Worm (Caenorhabditis elegans) whole organism, L4 larva: ENCODE measurements around the gene nhr-10.

Experiments
- D1046.2 ChIP-seq: fragments of 200-800 bp; sonication (Bioruptor generic); IDR thresholded peaks from 2 replicates; pipeline ENCODE4 v1.3.6; 2022; ENCODE audit warnings: missing genetic modification characterization, missing compliant biosample characterization
- F37D6.2 ChIP-seq: sonication (generic microtip); optimal IDR thresholded peaks from 2 replicates; lab custom pipeline; 2016; ENCODE audit warnings: mild to moderate bottlenecking, missing genetic modification characterization, missing compliant biosample characterization
- F44E2.7 ChIP-seq: fragments of 200-800 bp; sonication (Bioruptor generic); IDR thresholded peaks from 2 replicates; pipeline ENCODE4 v2.1.2; 2022; ENCODE audit warnings: missing genetic modification characterization, missing compliant biosample characterization
- F49E8.2 ChIP-seq: sonication (generic microtip); optimal IDR thresholded peaks from 2 replicates; lab custom pipeline; 2016; ENCODE audit warnings: missing compliant biosample characterization, mild to moderate bottlenecking, missing genetic modification characterization, borderline replicate concordance
- Y105C5A.15 ChIP-seq: fragments of 200-800 bp; sonication (Bioruptor generic); IDR thresholded peaks from 2 replicates; pipeline ENCODE4 v1.3.6; 2022; ENCODE audit warnings: missing genetic modification characterization, missing compliant biosample characterization
- Y5F2A.4 ChIP-seq: fragments of 200-800 bp; sonication (Bioruptor generic); optimal IDR thresholded peaks from 2 replicates; lab custom pipeline; 2018; ENCODE audit warnings: mild to moderate bottlenecking, missing genetic modification characterization, missing compliant biosample characterization
- ZK546.5 ChIP-seq, 2 experiments: sonication (generic microtip); optimal IDR thresholded peaks; 2 replicates each; lab custom pipeline; 2017; ENCODE audit warnings: missing biosample characterization in 2 of 2, missing genetic modification characterization in 2 of 2
- aha-1 ChIP-seq: fragments of 150-350 bp; peaks from one replicate; lab custom pipeline; 2014; ENCODE audit warnings: missing biosample characterization, missing genetic modification characterization
- ama-1 ChIP-seq: fragments of 150-350 bp; optimal IDR thresholded peaks from 2 replicates; lab custom pipeline; 2014; ENCODE audit warnings: inconsistent platforms, mixed read lengths
- arid-1 ChIP-seq: fragments of 200-800 bp; sonication (Bioruptor generic); conservative IDR thresholded peaks from 2 replicates; pipeline ENCODE4 v1.3.6; 2022; ENCODE audit warnings: missing genetic modification reagents, missing genetic modification characterization, missing compliant biosample characterization
- attf-4 ChIP-seq: sonication (generic microtip); optimal IDR thresholded peaks from 3 replicates; lab custom pipeline; 2017; ENCODE audit warnings: missing biosample characterization, missing genetic modification characterization
- ceh-20 ChIP-seq: fragments of 200-800 bp; sonication (Bioruptor generic); IDR thresholded peaks from 2 replicates; pipeline ENCODE4 v1.3.6; 2022; ENCODE audit warnings: missing genetic modification reagents, missing genetic modification characterization, missing compliant biosample characterization
- ceh-44 ChIP-seq: fragments of 200-800 bp; sonication (Bioruptor generic); IDR thresholded peaks from 2 replicates; pipeline ENCODE4 v1.3.6; 2022; ENCODE audit warnings: missing genetic modification reagents, missing genetic modification characterization, missing compliant biosample characterization
- ces-1 ChIP-seq: fragments of 150-350 bp; sonication (generic microtip); optimal IDR thresholded peaks from 4 replicates; lab custom pipeline; 2014; ENCODE audit warnings: missing biosample characterization, missing genetic modification reagents, missing genetic modification characterization
- cey-2 ChIP-seq: sonication (generic microtip); optimal IDR thresholded peaks from 3 replicates; lab custom pipeline; 2017; ENCODE audit warnings: missing genetic modification characterization, mild to moderate bottlenecking, missing compliant biosample characterization, antibody characterized with exemption, borderline replicate concordance; ENCODE audit not compliant: insufficient read depth
- daf-12 ChIP-seq: fragments of 150-350 bp; optimal IDR thresholded peaks from 2 replicates; lab custom pipeline; 2014; ENCODE audit warnings: missing biosample characterization, missing genetic modification reagents, missing genetic modification characterization
- dpl-1 ChIP-seq: fragments of 150-350 bp; optimal IDR thresholded peaks from 2 replicates; lab custom pipeline; 2014; ENCODE audit warnings: missing biosample characterization, missing genetic modification reagents, missing genetic modification characterization
- fos-1 ChIP-seq: fragments of 150-350 bp; optimal IDR thresholded peaks from 2 replicates; lab custom pipeline; 2014; ENCODE audit warnings: missing biosample characterization, missing genetic modification characterization
- gei-8 ChIP-seq: fragments of 200-800 bp; sonication (Bioruptor generic); optimal IDR thresholded peaks from 2 replicates; lab custom pipeline; 2018; ENCODE audit warnings: mild to moderate bottlenecking, missing genetic modification characterization, missing compliant biosample characterization
- hif-1 ChIP-seq, 2 experiments: sonication (generic microtip); optimal IDR thresholded peaks; 2 replicates each; lab custom pipeline; 2016 to 2017; ENCODE audit warnings: missing compliant biosample characterization in 2 of 2, missing genetic modification characterization in 2 of 2, missing genetic modification reagents in 2 of 2, missing genotype in 2 of 2, mild to moderate bottlenecking in 1 of 2
- jun-1 ChIP-seq: fragments of 150-350 bp; optimal IDR thresholded peaks from 2 replicates; lab custom pipeline; 2014; ENCODE audit warnings: missing biosample characterization, missing genetic modification reagents, missing genetic modification characterization
- lin-13 ChIP-seq: fragments of 150-350 bp; optimal IDR thresholded peaks from 2 replicates; lab custom pipeline; 2014; ENCODE audit warnings: missing biosample characterization, missing genetic modification reagents, missing genetic modification characterization
- lin-29 ChIP-seq: fragments of 200-800 bp; sonication (Bioruptor generic); IDR thresholded peaks from 2 replicates; pipeline ENCODE4 v1.3.6; 2022; ENCODE audit warnings: missing genetic modification reagents, missing genetic modification characterization, missing compliant biosample characterization
- lin-38 ChIP-seq: fragments of 200-800 bp; sonication (Bioruptor generic); IDR thresholded peaks from 2 replicates; pipeline ENCODE4 v1.3.6; 2022; ENCODE audit warnings: missing genetic modification reagents, missing genetic modification characterization, missing compliant biosample characterization
- lin-39 ChIP-seq: fragments of 150-350 bp; optimal IDR thresholded peaks from 2 replicates; lab custom pipeline; 2014; ENCODE audit warnings: missing biosample characterization, missing genetic modification reagents, missing genetic modification characterization
- lsy-2 ChIP-seq, 2 experiments: fragments of 150-350 bp in 1 of 2; sonication (generic microtip) in 1 of 2; optimal IDR thresholded peaks; 2 replicates each; lab custom pipeline; 2014 to 2017; ENCODE audit warnings: missing biosample characterization in 2 of 2, missing genetic modification characterization in 2 of 2
- mdt-29 ChIP-seq: fragments of 200-800 bp; sonication (Bioruptor generic); IDR thresholded peaks from 2 replicates; pipeline ENCODE4 v1.3.6; 2022; ENCODE audit warnings: missing genetic modification reagents, missing genetic modification characterization, missing compliant biosample characterization
- mes-2 ChIP-seq: sonication (generic microtip); optimal IDR thresholded peaks from 2 replicates; lab custom pipeline; 2016; ENCODE audit warnings: missing genotype, mild to moderate bottlenecking, missing genetic modification characterization, missing compliant biosample characterization; ENCODE audit not compliant: poor library complexity, severe bottlenecking
- mxl-2 ChIP-seq: fragments of 200-800 bp; sonication (Bioruptor generic); conservative IDR thresholded peaks from 2 replicates; pipeline ENCODE4 v1.3.6; 2022; ENCODE audit warnings: missing genetic modification reagents, missing genetic modification characterization, missing compliant biosample characterization
- mxl-3 ChIP-seq: fragments of 200-800 bp; sonication (Bioruptor generic); optimal IDR thresholded peaks from 2 replicates; lab custom pipeline; 2018; ENCODE audit warnings: mild to moderate bottlenecking, missing genetic modification characterization, missing compliant biosample characterization
- nhr-10 ChIP-seq: fragments of 150-350 bp; optimal IDR thresholded peaks from 2 replicates; lab custom pipeline; 2014; ENCODE audit warnings: missing biosample characterization, missing genetic modification characterization
- nhr-102 ChIP-seq: sonication (generic microtip); optimal IDR thresholded peaks from 2 replicates; lab custom pipeline; 2016; ENCODE audit warnings: mild to moderate bottlenecking, missing genetic modification characterization, moderate library complexity, missing compliant biosample characterization
- nhr-11 ChIP-seq: fragments of 150-350 bp; optimal IDR thresholded peaks from 2 replicates; lab custom pipeline; 2014; ENCODE audit warnings: missing biosample characterization, missing genetic modification characterization
- nhr-111 ChIP-seq: fragments of 200-800 bp; sonication (Bioruptor generic); optimal IDR thresholded peaks from 2 replicates; lab custom pipeline; 2018; ENCODE audit warnings: mild to moderate bottlenecking, missing genetic modification characterization, missing compliant biosample characterization
- nhr-42 ChIP-seq: fragments of 200-800 bp; sonication (Bioruptor generic); IDR thresholded peaks from 2 replicates; pipeline ENCODE4 v1.3.6; 2022; ENCODE audit warnings: missing genetic modification characterization, missing compliant biosample characterization
- nhr-76 ChIP-seq: fragments of 150-350 bp; optimal IDR thresholded peaks from 2 replicates; lab custom pipeline; 2014; ENCODE audit warnings: missing biosample characterization, missing genetic modification characterization
- nhr-77 ChIP-seq: fragments of 150-350 bp; optimal IDR thresholded peaks from 2 replicates; lab custom pipeline; 2014; ENCODE audit warnings: missing biosample characterization, missing genetic modification characterization
- pha-4 ChIP-seq, 2 experiments: fragments of 150-350 bp in 1 of 2; fragments of 200-800 bp in 1 of 2; sonication (Bioruptor generic) in 1 of 2; IDR thresholded peaks in 1 of 2; optimal IDR thresholded peaks in 1 of 2; 2 replicates each; pipeline versions ENCODE4 v1.3.6 to Lab custom; 2014 to 2022; ENCODE audit warnings: missing genetic modification characterization in 2 of 2, missing genetic modification reagents in 2 of 2, missing biosample characterization in 1 of 2, missing compliant biosample characterization in 1 of 2
- saeg-2 ChIP-seq: fragments of 200-800 bp; sonication (Bioruptor generic); IDR thresholded peaks from 2 replicates; pipeline ENCODE4 v1.3.6; 2022; ENCODE audit warnings: missing genetic modification reagents, missing genetic modification characterization, missing compliant biosample characterization
- set-16 ChIP-seq: fragments of 200-800 bp; sonication (Bioruptor generic); IDR thresholded peaks from 2 replicates; pipeline ENCODE4 v1.3.6; 2022; ENCODE audit warnings: missing genetic modification reagents, missing genetic modification characterization, missing compliant biosample characterization
- snpc-4 ChIP-seq: fragments of 150-350 bp; optimal IDR thresholded peaks from 2 replicates; lab custom pipeline; 2014; ENCODE audit warnings: missing biosample characterization, missing genetic modification characterization
- spr-3 ChIP-seq: fragments of 200-800 bp; sonication (Bioruptor generic); optimal IDR thresholded peaks from 2 replicates; lab custom pipeline; 2018; ENCODE audit warnings: mild to moderate bottlenecking, missing genetic modification characterization, missing compliant biosample characterization
- unc-130 ChIP-seq: sonication (generic microtip); optimal IDR thresholded peaks from 2 replicates; lab custom pipeline; 2016; ENCODE audit warnings: missing genetic modification reagents, missing genetic modification characterization, missing compliant biosample characterization
- unc-39 ChIP-seq: sonication (generic microtip); optimal IDR thresholded peaks from 2 replicates; lab custom pipeline; 2017; ENCODE audit warnings: missing biosample characterization, missing genetic modification characterization
- unc-62 ChIP-seq, 3 experiments: fragments of 150-350 bp in 1 of 3; sonication (generic microtip); optimal IDR thresholded peaks in 2 of 3; peaks in 1 of 3; 1 replicate in 1 of 3; 2 replicates in 2 of 3; lab custom pipeline; 2014 to 2017; ENCODE audit warnings: missing biosample characterization in 3 of 3, missing genetic modification characterization in 3 of 3, missing genetic modification reagents in 3 of 3, missing genotype in 1 of 3
- zag-1 ChIP-seq: fragments of 150-350 bp; optimal IDR thresholded peaks from 2 replicates; lab custom pipeline; 2014; ENCODE audit warnings: missing biosample characterization, missing genetic modification characterization
- zfp-2 ChIP-seq: sonication (generic microtip); optimal IDR thresholded peaks from 2 replicates; lab custom pipeline; 2016; ENCODE audit warnings: mild to moderate bottlenecking, missing genetic modification characterization, missing compliant biosample characterization
- zfp-3 ChIP-seq: fragments of 200-800 bp; sonication (Bioruptor generic); conservative IDR thresholded peaks from 2 replicates; pipeline ENCODE4 v1.3.6; 2022; ENCODE audit warnings: missing genetic modification reagents, missing genetic modification characterization, missing compliant biosample characterization
- zip-2 ChIP-seq: fragments of 150-350 bp; optimal IDR thresholded peaks from 2 replicates; lab custom pipeline; 2014; ENCODE audit warnings: missing biosample characterization, missing genetic modification characterization

Gene nhr-10

DNA sequence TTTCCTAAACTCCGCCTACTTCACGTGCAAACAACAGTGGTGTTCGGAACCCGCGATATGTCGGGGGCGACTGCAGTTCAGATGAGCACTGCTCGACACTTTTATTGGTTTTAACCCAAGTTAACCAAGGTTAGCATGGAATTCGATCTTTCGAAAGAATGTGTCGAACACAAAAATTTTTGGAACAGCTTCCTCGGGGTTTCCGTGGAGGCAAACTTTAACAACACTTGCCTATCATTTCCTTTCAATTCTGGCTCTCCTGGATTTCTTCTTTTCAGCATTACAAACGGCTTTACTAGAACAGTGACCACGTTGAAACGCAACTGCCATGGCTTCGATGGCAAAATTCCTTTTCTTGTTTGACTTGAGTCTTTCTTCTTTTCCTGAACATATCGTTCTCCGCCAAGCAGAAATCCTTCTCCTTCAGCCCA, 26.1 kb upstream of the nhr-10 start (continued):
- no peak for TF ChIP-seq nhr-76 (tag; lab: Kevin White, UChicago)
- no peak for TF ChIP-seq zfp-2 (tag; lab: Kevin White, UChicago)
- TF ChIP-seq unc-39 (tag; lab: Kevin White, UChicago), result no peak
- TF ChIP-seq saeg-2 (GFP tag; lab: Robert Waterston, UW), result no peak
- TF ChIP-seq, all 104 proteins: peak for 56

DNA sequence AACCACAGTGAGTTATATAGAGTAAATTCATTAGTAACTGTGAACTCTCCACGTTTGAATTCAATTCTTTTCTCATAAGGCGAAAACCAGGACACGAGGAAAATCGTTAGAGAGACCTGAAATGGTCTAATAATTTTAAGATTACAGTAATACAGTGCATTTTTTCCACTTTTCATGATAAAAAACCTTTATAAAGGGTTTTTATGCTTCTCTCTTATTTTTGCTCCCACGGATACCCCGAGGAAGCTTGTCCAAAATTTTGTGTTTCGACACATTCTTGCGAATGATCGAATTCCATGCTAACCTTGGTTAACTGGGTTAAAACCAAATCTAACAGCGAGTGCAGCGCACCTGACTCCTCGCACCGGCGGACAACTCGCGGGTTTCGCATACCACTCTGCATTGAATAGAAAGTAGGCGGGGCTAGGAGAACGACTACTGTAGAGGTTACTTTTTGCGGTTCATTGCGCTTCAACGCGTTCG, 25.0 kb upstream of the nhr-10 start:
- TF ChIP-seq lin-13, result no peak
- TF ChIP-seq lin-38 (GFP tag; lab: Robert Waterston, UW), result peak; percentile 56
- no peak for TF ChIP-seq lin-29 (GFP tag; lab: Robert Waterston, UW)
- no peak for TF ChIP-seq Y105C5A.15 (GFP tag; lab: Robert Waterston, UW)
- no peak for TF ChIP-seq spr-3
- no peak for TF ChIP-seq unc-39 (tag; lab: Kevin White, UChicago)
- no peak for TF ChIP-seq Y5F2A.4
- TF ChIP-seq unc-62 (GFP tag; optimal IDR thresholded peaks at IDR 0.05 in 1 of 2; lab: Kevin White, UChicago), result no peak
- no peak for TF ChIP-seq unc-62 (tag; optimal IDR thresholded peaks at IDR 0.05; lab: Kevin White, UChicago)
- TF ChIP-seq zfp-3 (GFP tag; lab: Robert Waterston, UW), result no peak
- TF ChIP-seq zip-2 (tag; lab: Kevin White, UChicago), result no peak
- no peak for TF ChIP-seq daf-12 (tag; lab: Kevin White, UChicago)
- TF ChIP-seq attf-4 (tag; lab: Kevin White, UChicago), result no peak
- TF ChIP-seq mdt-29 (GFP tag; lab: Robert Waterston, UW), result peak; percentile 80
- TF ChIP-seq ces-1 (GFP tag; lab: Kevin White, UChicago), result no peak
- TF ChIP-seq hif-1 (tag; optimal IDR thresholded peaks at IDR 0.05; lab: Kevin White, UChicago), result no peak
- TF ChIP-seq mxl-2 (GFP tag; lab: Robert Waterston, UW), result no peak
- TF ChIP-seq F44E2.7 (GFP tag; lab: Robert Waterston, UW), result no peak
- TF ChIP-seq ama-1 (lab: Kevin White, UChicago), result peak; percentile 69
- no peak for TF ChIP-seq set-16 (GFP tag; lab: Robert Waterston, UW)
- peak; percentile 79 for TF ChIP-seq aha-1
- TF ChIP-seq gei-8 (GFP tag; lab: Kevin White, UChicago), result no peak
- peak; percentile 35 for TF ChIP-seq unc-130 (GFP tag; lab: Kevin White, UChicago)
- no peak for TF ChIP-seq pha-4 (GFP tag; IDR thresholded peaks at IDR 0.05; lab: Robert Waterston, UW)
- no peak for TF ChIP-seq pha-4 (tag; optimal IDR thresholded peaks at IDR 0.05; lab: Kevin White, UChicago)
- TF ChIP-seq nhr-77, result no peak
- peak; percentile 53 for TF ChIP-seq arid-1
- TF ChIP-seq lsy-2 (tag; optimal IDR thresholded peaks at IDR 0.05; lab: Kevin White, UChicago), result peak in 1 of 2 experiments; percentile 56
- TF ChIP-seq zag-1 (tag; lab: Kevin White, UChicago), result no peak
- no peak for TF ChIP-seq fos-1 (tag; lab: Kevin White, UChicago)
- peak; percentile 57 for TF ChIP-seq nhr-102 (tag; lab: Kevin White, UChicago)
- TF ChIP-seq nhr-111 (GFP tag; lab: Kevin White, UChicago), result no peak
- TF ChIP-seq F37D6.2 (tag; lab: Kevin White, UChicago), result no peak
- TF ChIP-seq F49E8.2 (tag; lab: Kevin White, UChicago), result peak; percentile 66
- no peak for TF ChIP-seq ceh-20 (GFP tag; lab: Robert Waterston, UW)
- no peak for TF ChIP-seq ceh-44 (GFP tag; lab: Robert Waterston, UW)
- TF ChIP-seq D1046.2, result no peak
- no peak for TF ChIP-seq nhr-42 (GFP tag; lab: Robert Waterston, UW)
- no peak for TF ChIP-seq cey-2
- TF ChIP-seq jun-1 (tag; lab: Kevin White, UChicago), result no peak
- TF ChIP-seq dpl-1 (GFP tag; lab: Kevin White, UChicago), result peak; percentile 12
- TF ChIP-seq nhr-10 (tag; lab: Kevin White, UChicago), result no peak
- no peak for TF ChIP-seq lin-39 (tag; lab: Kevin White, UChicago)
- TF ChIP-seq mes-2 (tag; lab: Kevin White, UChicago), result peak; percentile 71
- no peak for TF ChIP-seq ZK546.5 (tag; optimal IDR thresholded peaks at IDR 0.05; lab: Kevin White, UChicago)
- no peak for TF ChIP-seq mxl-3 (GFP tag; lab: Kevin White, UChicago)
- TF ChIP-seq nhr-11 (tag; lab: Kevin White, UChicago), result no peak
- peak; percentile 82 for TF ChIP-seq snpc-4 (tag; lab: Kevin White, UChicago)
